Fruit fly (Drosophila melanogaster) whole organism, embryonic: Measurements from ENCODE around the gene eEF1delta.
A peak's percentile ranks its signal among the peaks of the same experiment; 100 is the strongest.

Experiments
- C15 ChIP-seq: fragments of 200-800 bp; sonication (Bioruptor generic); IDR thresholded peaks from 3 replicates; pipeline ENCODE4 v1.3.6; 2022; ENCODE audit warnings: missing biosample characterization, missing genetic modification characterization
- CG10147 ChIP-seq: fragments of 200-800 bp; sonication (Bioruptor generic); optimal IDR thresholded peaks from 2 replicates; lab custom pipeline; 2019; ENCODE audit warnings: missing biosample characterization, mild to moderate bottlenecking, missing genetic modification characterization, moderate library complexity
- CG10366 ChIP-seq: fragments of 200-800 bp; sonication (Bioruptor generic); IDR thresholded peaks from 2 replicates; pipeline ENCODE4 v1.3.6; 2022; ENCODE audit warnings: missing biosample characterization, missing genetic modification characterization
- CG11093 ChIP-seq: fragments of 200-800 bp; sonication (Bioruptor generic); IDR thresholded peaks from 3 replicates; pipeline ENCODE4 v1.3.6; 2022; ENCODE audit warnings: missing biosample characterization, missing genetic modification characterization
- CG11560 ChIP-seq: fragments of 200-800 bp; sonication (Bioruptor generic); IDR thresholded peaks from 3 replicates; pipeline ENCODE4 v1.3.6; 2022; ENCODE audit warnings: missing biosample characterization, missing genetic modification characterization
- CG11723 ChIP-seq: fragments of 200-800 bp; sonication (Bioruptor generic); optimal IDR thresholded peaks from 2 replicates; lab custom pipeline; 2017; ENCODE audit warnings: missing biosample characterization, mild to moderate bottlenecking, missing genetic modification characterization
- CG13775 ChIP-seq: fragments of 200-800 bp; sonication (Bioruptor generic); optimal IDR thresholded peaks from 3 replicates; lab custom pipeline; 2017; ENCODE audit warnings: missing biosample characterization, mild to moderate bottlenecking, missing genetic modification characterization
- CG18764 ChIP-seq: fragments of 200-800 bp; sonication (Bioruptor generic); optimal IDR thresholded peaks from 3 replicates; lab custom pipeline; 2016; ENCODE audit warnings: missing biosample characterization, missing genetic modification characterization
- CG2120 ChIP-seq: fragments of 200-800 bp; sonication (Bioruptor generic); optimal IDR thresholded peaks from 3 replicates; lab custom pipeline; 2016; ENCODE audit warnings: missing biosample characterization, missing genetic modification characterization
- CG30020 ChIP-seq: fragments of 200-800 bp; optimal IDR thresholded peaks from 2 replicates; lab custom pipeline; 2019; ENCODE audit warnings: missing biosample characterization, mild to moderate bottlenecking, missing genetic modification characterization, moderate library complexity
- CG32767 ChIP-seq: fragments of 200-800 bp; sonication (Bioruptor generic); IDR thresholded peaks from 2 replicates; pipeline ENCODE4 v1.3.6; 2022; ENCODE audit warnings: missing biosample characterization, missing genetic modification characterization
- CG34376 ChIP-seq: fragments of 200-800 bp; sonication (Bioruptor generic); optimal IDR thresholded peaks from 2 replicates; lab custom pipeline; 2018; ENCODE audit warnings: missing biosample characterization, mild to moderate bottlenecking, missing genetic modification characterization
- CG4730 ChIP-seq: fragments of 200-800 bp; sonication (Bioruptor generic); IDR thresholded peaks from 2 replicates; pipeline ENCODE4 v1.3.6; 2022; ENCODE audit warnings: missing biosample characterization, missing genetic modification characterization
- CG6254 ChIP-seq: fragments of 200-800 bp; sonication (Bioruptor generic); optimal IDR thresholded peaks from 3 replicates; lab custom pipeline; 2017; ENCODE audit warnings: mild to moderate bottlenecking, missing biosample characterization, missing genetic modification reagents, missing genetic modification characterization
- CG7786 ChIP-seq: fragments of 200-800 bp; sonication (Bioruptor generic); optimal IDR thresholded peaks from 2 replicates; lab custom pipeline; 2016; ENCODE audit warnings: missing biosample characterization, missing genetic modification characterization
- HLH3B ChIP-seq: fragments of 200-800 bp; sonication (Bioruptor generic); IDR thresholded peaks from 2 replicates; pipeline ENCODE4 v1.3.6; 2022; ENCODE audit warnings: missing biosample characterization, missing genetic modification characterization
- Jarid2 ChIP-seq: fragments of 200-800 bp; sonication (Bioruptor generic); optimal IDR thresholded peaks from 3 replicates; lab custom pipeline; 2017; ENCODE audit warnings: mild to moderate bottlenecking, missing biosample characterization, missing genetic modification reagents, missing genetic modification characterization
- MBD-R2 ChIP-seq: fragments of 200-800 bp; sonication (Bioruptor generic); IDR thresholded peaks from 2 replicates; pipeline ENCODE4 v1.3.6; 2022; ENCODE audit warnings: missing biosample characterization, missing genetic modification characterization
- MESR4 ChIP-seq: fragments of 200-800 bp; sonication (Bioruptor generic); optimal IDR thresholded peaks from 2 replicates; lab custom pipeline; 2018; ENCODE audit warnings: missing biosample characterization, mild to moderate bottlenecking, missing genetic modification characterization, moderate library complexity
- Mad ChIP-seq: fragments of 200-800 bp; sonication (Bioruptor generic); optimal IDR thresholded peaks from 2 replicates; lab custom pipeline; 2016; ENCODE audit warnings: missing biosample characterization, missing genetic modification characterization
- Scr ChIP-seq: fragments of 200-800 bp; sonication (Bioruptor generic); IDR thresholded peaks from 2 replicates; pipeline ENCODE4 v1.3.6; 2022; ENCODE audit warnings: missing biosample characterization, missing genetic modification characterization; ENCODE audit not compliant: partially characterized antibody
- Taf1 ChIP-seq: fragments of 200-800 bp; sonication (Bioruptor generic); IDR thresholded peaks from 2 replicates; pipeline ENCODE4 v1.3.6; 2022; ENCODE audit warnings: missing biosample characterization, missing genetic modification characterization
- Xrp1 ChIP-seq: fragments of 200-800 bp; sonication (Bioruptor generic); IDR thresholded peaks from 2 replicates; pipeline ENCODE4 v1.3.6; 2022; ENCODE audit warnings: missing biosample characterization, missing genetic modification characterization
- cg ChIP-seq: fragments of 200-800 bp; sonication (Bioruptor generic); optimal IDR thresholded peaks from 3 replicates; lab custom pipeline; 2019; ENCODE audit warnings: missing biosample characterization, mild to moderate bottlenecking, missing genetic modification characterization, moderate library complexity
- ci ChIP-seq: fragments of 200-800 bp; sonication (Bioruptor generic); IDR thresholded peaks from 3 replicates; pipeline ENCODE4 v1.3.6; 2022; ENCODE audit warnings: missing biosample characterization, missing genetic modification characterization
- corto ChIP-seq: fragments of 200-800 bp; sonication (Bioruptor generic); optimal IDR thresholded peaks from 2 replicates; lab custom pipeline; 2016; ENCODE audit warnings: missing biosample characterization, mild to moderate bottlenecking, missing genetic modification characterization, moderate library complexity
- crc ChIP-seq: fragments of 200-800 bp; sonication (Bioruptor generic); optimal IDR thresholded peaks from 2 replicates; lab custom pipeline; 2016; ENCODE audit warnings: missing biosample characterization, missing genetic modification characterization
- esg ChIP-seq: fragments of 200-800 bp; sonication (Bioruptor generic); conservative IDR thresholded peaks from 2 replicates; pipeline ENCODE4 v1.3.6; 2022; ENCODE audit warnings: missing biosample characterization, missing genetic modification characterization
- eve ChIP-seq, 2 experiments: fragments of >200 bp; optimal IDR thresholded peaks; 2 replicates each; lab custom pipeline; 2017; ENCODE audit warnings: missing biosample characterization in 2 of 2, missing genetic modification characterization in 2 of 2
- fd102C ChIP-seq: fragments of 200-800 bp; sonication (Bioruptor generic); optimal IDR thresholded peaks from 2 replicates; lab custom pipeline; 2018; ENCODE audit warnings: missing biosample characterization, mild to moderate bottlenecking, missing genetic modification characterization, moderate library complexity
- fd64A ChIP-seq: fragments of 200-800 bp; sonication (Bioruptor generic); optimal IDR thresholded peaks from 3 replicates; lab custom pipeline; 2018; ENCODE audit warnings: missing biosample characterization, mild to moderate bottlenecking, missing genetic modification characterization
- ftz-f1 ChIP-seq: fragments of 200-800 bp; sonication (Bioruptor generic); optimal IDR thresholded peaks from 2 replicates; lab custom pipeline; 2016; ENCODE audit warnings: missing biosample characterization, missing genetic modification characterization
- gce ChIP-seq: fragments of 200-800 bp; sonication (Bioruptor generic); IDR thresholded peaks from 3 replicates; pipeline ENCODE4 v1.3.6; 2022; ENCODE audit warnings: missing biosample characterization, missing genetic modification characterization
- gt ChIP-seq: fragments of 200-800 bp; sonication (Bioruptor generic); IDR thresholded peaks from 2 replicates; pipeline ENCODE4 v1.3.6; 2022; ENCODE audit warnings: missing biosample characterization, missing genetic modification characterization
- ham ChIP-seq: fragments of 200-800 bp; sonication (Bioruptor generic); IDR thresholded peaks from 2 replicates; pipeline ENCODE4 v1.3.6; 2022; ENCODE audit warnings: missing biosample characterization, missing genetic modification characterization
- kni ChIP-seq: fragments of 200-800 bp; sonication (Bioruptor generic); optimal IDR thresholded peaks from 3 replicates; lab custom pipeline; 2017; ENCODE audit warnings: mild to moderate bottlenecking, missing biosample characterization, missing genetic modification reagents, missing genetic modification characterization
- lbe ChIP-seq: fragments of 200-800 bp; sonication (Bioruptor generic); optimal IDR thresholded peaks from 2 replicates; lab custom pipeline; 2016; ENCODE audit warnings: missing biosample characterization, mild to moderate bottlenecking, missing genetic modification characterization
- lov ChIP-seq, 2 experiments: fragments of 200-800 bp in 1 of 2; fragments of >200 bp in 1 of 2; sonication (Bioruptor generic) in 1 of 2; IDR thresholded peaks in 1 of 2; optimal IDR thresholded peaks in 1 of 2; 2 replicates in 1 of 2; 3 replicates in 1 of 2; pipeline versions ENCODE4 v1.3.6 to Lab custom; 2017 to 2022; ENCODE audit warnings: missing biosample characterization in 1 of 2, missing genetic modification characterization in 1 of 2
- maf-S ChIP-seq: fragments of 200-800 bp; sonication (Bioruptor generic); optimal IDR thresholded peaks from 2 replicates; lab custom pipeline; 2016; ENCODE audit warnings: missing biosample characterization, missing genetic modification characterization
- nerfin-1 ChIP-seq: fragments of 200-800 bp; sonication (Bioruptor generic); optimal IDR thresholded peaks from 3 replicates; lab custom pipeline; 2019; ENCODE audit warnings: missing biosample characterization, mild to moderate bottlenecking, missing genetic modification characterization, moderate library complexity
- psq ChIP-seq: fragments of 200-800 bp; sonication (Bioruptor generic); optimal IDR thresholded peaks from 2 replicates; lab custom pipeline; 2017; ENCODE audit warnings: missing biosample characterization, missing genetic modification characterization
- pzg ChIP-seq: fragments of 200-800 bp; sonication (Bioruptor generic); optimal IDR thresholded peaks from 3 replicates; lab custom pipeline; 2018; ENCODE audit warnings: missing biosample characterization, mild to moderate bottlenecking, missing genetic modification characterization, moderate library complexity
- rib ChIP-seq: fragments of 200-800 bp; sonication (Bioruptor generic); IDR thresholded peaks from 2 replicates; pipeline ENCODE4 v1.3.6; 2022; ENCODE audit warnings: missing biosample characterization, missing genetic modification characterization
- sens ChIP-seq: fragments of 200-800 bp; sonication (Bioruptor generic); peaks from one replicate; lab custom pipeline; 2016; ENCODE audit warnings: missing biosample characterization, missing genetic modification characterization
- shn ChIP-seq: fragments of 200-800 bp; sonication (Bioruptor generic); optimal IDR thresholded peaks from 3 replicates; lab custom pipeline; 2016; ENCODE audit warnings: missing biosample characterization, missing genetic modification characterization
- tll ChIP-seq, 2 experiments: fragments of 200-800 bp in 1 of 2; fragments of >200 bp in 1 of 2; sonication (Bioruptor generic) in 1 of 2; optimal IDR thresholded peaks; 2 replicates each; lab custom pipeline; 2017 to 2019; ENCODE audit warnings: missing biosample characterization in 2 of 2, missing genetic modification characterization in 2 of 2, mild to moderate bottlenecking in 1 of 2, moderate library complexity in 1 of 2
- yki ChIP-seq: fragments of >200 bp; optimal IDR thresholded peaks from 3 replicates; lab custom pipeline; 2018

eEF1delta gene

DNA sequence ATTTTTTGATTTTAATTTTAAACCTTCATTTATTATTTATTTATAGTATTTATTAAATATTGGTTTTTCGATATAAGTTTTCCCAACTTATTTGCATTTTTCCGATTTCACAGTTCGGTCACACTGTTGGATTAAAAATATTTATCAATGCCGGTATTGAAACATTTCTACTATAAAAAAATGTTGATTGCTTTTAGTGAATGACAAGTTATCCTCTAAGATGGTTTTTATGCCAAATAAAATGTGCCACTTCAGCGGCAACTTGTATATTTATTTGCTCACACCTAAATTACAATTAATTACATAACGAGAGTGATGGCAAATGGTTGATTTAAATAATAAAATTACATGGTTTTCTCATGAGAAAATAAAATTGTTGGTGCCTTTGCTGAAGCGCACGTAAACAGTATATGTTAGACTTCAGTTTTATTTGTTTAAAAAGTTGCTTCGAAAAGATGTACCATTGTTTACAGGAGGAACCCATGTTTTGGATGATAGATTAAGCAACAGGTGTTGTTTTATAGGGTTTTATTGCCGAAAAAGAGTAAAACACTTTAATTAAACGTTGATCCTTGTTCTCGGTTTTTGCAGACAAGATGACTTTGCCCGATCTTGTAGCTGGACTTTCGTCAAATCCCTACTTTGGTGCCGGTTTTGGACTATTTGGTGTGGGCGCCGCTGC, 9.6 kb upstream of the eEF1delta start, which contains the start of gene Bcs1 (continued):
- TF ChIP-seq pzg (GFP tag; lab: Kevin White, UChicago): peak; percentile 25
- TF ChIP-seq, all 482 proteins: peak for 21

DNA sequence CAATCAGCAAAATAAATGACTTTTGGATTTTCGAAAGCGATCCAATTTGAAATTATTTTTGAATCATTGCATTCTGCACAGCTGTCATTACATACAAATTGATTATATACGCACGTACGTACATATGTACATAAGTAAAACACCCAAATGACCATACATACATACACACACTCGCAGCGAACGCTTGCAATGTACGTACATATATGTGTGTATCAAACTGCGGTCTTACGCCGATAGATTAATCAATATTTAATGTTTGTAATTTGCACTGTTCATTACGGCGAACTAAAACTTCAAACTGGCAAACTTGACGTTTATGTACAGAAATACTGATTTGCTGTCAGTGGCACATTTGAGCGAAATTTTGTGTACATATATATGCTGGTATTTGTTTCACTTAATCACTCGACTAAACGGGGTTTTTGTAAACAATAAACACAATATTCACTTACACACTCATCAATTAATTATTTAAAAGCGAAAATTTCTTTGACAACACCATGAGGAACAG, 6.0 kb upstream of the eEF1delta start:
- TF ChIP-seq CG11093 (GFP tag; lab: Robert Waterston, UW) (no peak), ham (GFP tag; lab: Robert Waterston, UW) (no peak), MBD-R2 (GFP tag; lab: Robert Waterston, UW) (no peak), CG11723 (GFP tag; lab: Kevin White, UChicago) (no peak), shn (GFP tag; lab: Kevin White, UChicago) (no peak), Scr (no peak), HLH3B (GFP tag; lab: Robert Waterston, UW) (no peak), gt (GFP tag; lab: Robert Waterston, UW) (no peak), CG34376 (GFP tag; lab: Kevin White, UChicago) (peak; percentile 10), fd64A (no peak), eve (GFP tag; optimal IDR thresholded peaks at IDR 0.05; lab: Kevin White, UChicago) (peak in 1 of 2 experiments; percentile 81), nerfin-1 (tag; lab: Kevin White, UChicago) (peak; percentile 42), Taf1 (GFP tag; lab: Robert Waterston, UW) (no peak), lbe (GFP tag; lab: Kevin White, UChicago) (peak; percentile 16), fd102C (GFP tag; lab: Kevin White, UChicago) (no peak), MESR4 (GFP tag; lab: Kevin White, UChicago) (peak; percentile 67), CG11560 (no peak), CG32767 (GFP tag; lab: Robert Waterston, UW) (0 out of 2 replicates have a peak, but pooled peaks have one; percentile 25), sens (peak; percentile 14), CG10366 (GFP tag; lab: Robert Waterston, UW) (no peak), CG7786 (no peak), yki (lab: Kevin White, UChicago) (no peak), cg (GFP tag; lab: Kevin White, UChicago) (peak; percentile 72)

DNA sequence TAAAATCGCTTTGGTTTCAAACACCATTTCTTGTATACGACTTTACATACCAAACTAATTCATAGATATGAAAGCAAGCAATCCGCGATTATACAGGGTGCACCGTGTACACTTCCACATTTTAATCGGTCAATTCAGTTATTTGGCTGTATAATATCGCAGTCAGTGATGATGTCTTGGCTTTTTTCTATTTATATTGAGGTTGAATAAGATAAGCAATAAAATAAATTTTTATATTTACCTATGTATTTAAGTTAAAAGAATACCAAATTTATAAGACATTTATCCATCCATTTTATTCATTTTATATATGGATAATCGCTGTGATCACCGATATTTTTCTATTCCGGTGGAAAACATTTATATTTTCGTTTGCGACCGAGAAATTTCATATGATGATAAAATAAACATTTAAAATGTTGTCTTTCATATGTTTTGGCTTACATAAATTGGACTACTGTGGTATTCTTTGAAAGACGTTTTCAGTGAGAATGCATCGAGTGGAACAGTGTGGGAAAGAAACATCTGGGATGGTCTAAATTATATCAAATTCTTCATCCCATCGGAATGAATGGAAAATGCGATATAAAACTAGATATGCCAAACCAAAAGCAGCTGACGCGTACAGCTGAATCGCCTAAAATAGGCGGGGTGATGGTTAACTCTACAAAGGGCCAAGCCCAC, 5.4 kb upstream of the eEF1delta start, which contains the start of gene CG5708:
Gene CG5708 (minus strand): TSS at position 85 of the 684 bp plus-strand sequence.
- peak; percentile 99 for TF ChIP-seq CG30020 (tag; lab: Kevin White, UChicago)
- no peak for TF ChIP-seq Xrp1 (GFP tag; lab: Robert Waterston, UW)
- no peak; the same call in 2 of the 3 replicates for TF ChIP-seq ci (GFP tag; lab: Robert Waterston, UW)
- no peak for TF ChIP-seq kni (GFP tag; lab: Kevin White, UChicago)
- TF ChIP-seq C15: no peak
- TF ChIP-seq CG4730 (GFP tag; lab: Robert Waterston, UW): no peak
- TF ChIP-seq gce (GFP tag; lab: Robert Waterston, UW): no peak
- TF ChIP-seq Jarid2 (GFP tag; lab: Kevin White, UChicago): no peak
- TF ChIP-seq CG10147: no peak
- peak; percentile 37 for TF ChIP-seq CG2120 (GFP tag; lab: Kevin White, UChicago)
- no peak for TF ChIP-seq ftz-f1
- TF ChIP-seq maf-S (GFP tag; lab: Kevin White, UChicago): no peak
- TF ChIP-seq lov (optimal IDR thresholded peaks at IDR 0.05; lab: Kevin White, UChicago): no peak
- no peak for TF ChIP-seq lov (GFP tag; IDR thresholded peaks at IDR 0.05; lab: Robert Waterston, UW)
- TF ChIP-seq crc (GFP tag; lab: Kevin White, UChicago): no peak
- TF ChIP-seq psq (GFP tag; lab: Kevin White, UChicago): no peak
- no peak for TF ChIP-seq Mad (GFP tag; lab: Kevin White, UChicago)
- no peak for TF ChIP-seq tll (GFP tag; optimal IDR thresholded peaks at IDR 0.05; lab: Kevin White, UChicago)
- no peak for TF ChIP-seq esg (GFP tag; lab: Robert Waterston, UW)
- TF ChIP-seq CG6254 (GFP tag; lab: Kevin White, UChicago): peak; percentile 99
- no peak for TF ChIP-seq rib (GFP tag; lab: Robert Waterston, UW)
- TF ChIP-seq CG13775 (GFP tag; lab: Kevin White, UChicago): peak; percentile 17
- TF ChIP-seq corto (GFP tag; lab: Kevin White, UChicago): no peak
- TF ChIP-seq CG18764 (GFP tag; lab: Kevin White, UChicago): no peak
